Fruit fly (Drosophila melanogaster): ENCODE data around the gene rux.

DNA sequence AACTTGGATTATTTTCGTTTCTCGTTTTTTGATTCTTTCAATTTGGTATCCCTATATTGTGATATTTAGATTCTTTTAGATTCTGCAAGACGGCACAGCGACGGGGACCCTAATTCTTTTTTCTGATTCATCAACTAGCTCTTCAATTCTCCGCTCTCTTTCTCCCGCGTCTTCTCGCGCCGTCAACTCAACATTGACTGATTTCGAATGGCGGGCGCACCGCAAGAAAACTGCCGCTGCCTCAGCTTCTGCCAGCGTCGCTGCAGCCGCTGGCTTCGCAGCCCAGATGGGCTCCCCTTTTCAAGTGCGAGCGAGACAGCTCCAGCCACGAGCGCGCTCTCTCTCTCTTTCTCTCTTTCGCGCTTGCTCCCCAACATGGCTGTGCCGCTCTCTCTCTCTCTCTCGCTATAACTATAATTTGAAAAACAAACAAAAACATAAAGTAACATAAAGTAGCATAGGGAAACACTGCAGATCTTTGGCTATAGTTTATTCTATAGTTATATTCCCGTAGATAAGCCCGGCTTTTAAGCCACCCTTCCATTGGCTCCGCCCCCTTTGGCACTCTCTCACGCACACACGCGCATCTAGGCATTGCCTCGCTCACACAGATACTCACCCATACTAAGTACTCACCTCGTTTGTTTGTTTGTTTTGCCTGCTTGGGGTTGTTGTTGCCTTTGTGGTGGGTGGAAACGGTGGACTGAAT lies 24.5 kb downstream of the rux start, which contains the start of gene mab-21:
- no peak for TF ChIP-seq CG1620 (GFP tag; optimal IDR thresholded peaks at IDR 0.05)
- no peak for TF ChIP-seq cnc (optimal IDR thresholded peaks at IDR 0.05)

All from whole organism, adult.